Worm (Caenorhabditis elegans) whole organism, L4 larva: ENCODE data around the gene set-20.

Source experiments
- nhr-11 ChIP-seq: fragments of 150-350 bp; optimal IDR thresholded peaks from 2 replicates; lab custom pipeline; 2014; ENCODE audit warnings: missing biosample characterization, missing genetic modification characterization
- nhr-111 ChIP-seq: fragments of 200-800 bp; sonication (Bioruptor generic); optimal IDR thresholded peaks from 2 replicates; lab custom pipeline; 2018; ENCODE audit warnings: mild to moderate bottlenecking, missing genetic modification characterization, missing compliant biosample characterization

ce11 chrX:5641315-5641714 lies 44.6 kb downstream of the set-20 start, which contains the start of gene T22B7.4:
- TF ChIP-seq nhr-11 (tag; lab: Kevin White, UChicago), result no peak
- no peak for TF ChIP-seq nhr-111 (GFP tag; lab: Kevin White, UChicago)
